Worm (Caenorhabditis elegans): ENCODE measurements around the gene Y56A3A.7.

Gene Y56A3A.7

DNA sequence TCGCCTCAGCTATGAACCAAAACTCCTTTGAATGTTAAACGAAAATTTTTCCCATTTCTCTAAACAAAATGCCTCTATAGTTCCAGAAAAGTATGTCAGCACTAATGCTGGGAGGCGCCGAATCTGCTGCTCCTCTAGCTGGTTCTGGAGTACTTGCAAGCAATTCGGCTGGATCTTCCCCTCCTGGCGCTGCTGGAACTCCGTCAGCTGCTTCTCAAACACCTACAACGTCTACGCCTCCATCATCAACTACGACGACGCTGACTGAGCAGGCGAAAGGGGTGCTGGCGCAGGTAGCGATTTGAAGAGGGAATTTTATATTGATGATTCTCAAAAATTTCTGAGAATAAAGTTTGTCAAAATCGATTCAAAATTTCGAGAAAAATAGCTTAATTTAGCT, 35.7 kb upstream of the Y56A3A.7 start:
- TF ChIP-seq nhr-120 (GFP tag; IDR thresholded peaks at IDR 0.05) (no peak), zfh-2 (GFP tag; conservative IDR thresholded peaks at IDR 0.05) (peak; percentile 64)

DNA sequence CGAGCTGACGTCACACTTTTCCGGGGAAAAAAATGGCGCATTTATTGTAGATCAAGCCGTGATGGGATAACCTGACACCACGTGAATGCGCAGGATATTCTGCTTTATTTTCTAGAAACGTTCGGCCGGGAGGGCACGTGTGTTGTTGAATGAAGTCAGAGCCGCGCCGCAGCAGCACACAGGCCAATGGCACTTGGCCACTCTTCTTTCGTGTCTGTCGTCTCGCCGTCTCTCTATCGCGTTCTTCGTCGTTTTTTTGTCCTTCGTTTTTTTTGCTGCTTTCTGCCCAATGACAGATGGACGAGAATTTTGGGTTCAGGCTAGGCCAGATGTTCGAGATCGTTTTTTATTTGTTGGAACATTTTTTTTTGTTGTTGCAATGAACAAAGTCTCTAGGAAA, 34.7 kb upstream of the Y56A3A.7 start:
- 0 out of 2 replicates have a peak, but pooled peaks have one; percentile 35 for TF ChIP-seq egl-44 (GFP tag; IDR thresholded peaks at IDR 0.05)
- no peak for TF ChIP-seq snpc-4 (GFP tag; optimal IDR thresholded peaks at IDR 0.05)
- TF ChIP-seq snpc-4 (tag; optimal IDR thresholded peaks at IDR 0.05), result peak in 1 of 4 experiments; percentile 44
- TF ChIP-seq madf-10 (tag; optimal IDR thresholded peaks at IDR 0.05), result peak; percentile 9
- TF ChIP-seq egrh-3 (GFP tag; IDR thresholded peaks at IDR 0.05), result 0 out of 2 replicates have a peak, but pooled peaks have one; percentile 14
- TF ChIP-seq nhr-80 (tag; optimal IDR thresholded peaks at IDR 0.05), result peak; percentile 51
- TF ChIP-seq nfyb-1 (GFP tag; IDR thresholded peaks at IDR 0.05), result peak; percentile 53; the same call in 1 of the 2 replicates
- TF ChIP-seq ets-4 (GFP tag; optimal IDR thresholded peaks at IDR 0.05), result no peak
- TF ChIP-seq ceh-100 (GFP tag; IDR thresholded peaks at IDR 0.05), result no peak
- TF ChIP-seq hmg-1.2 (GFP tag; IDR thresholded peaks at IDR 0.05), result peak; percentile 28; the same call in 1 of the 2 replicates
- 0 out of 2 replicates have a peak, but pooled peaks have one; percentile 42 for TF ChIP-seq mcd-1 (GFP tag; IDR thresholded peaks at IDR 0.05)
- no peak for TF ChIP-seq let-526 (GFP tag; IDR thresholded peaks at IDR 0.05)
- no peak for TF ChIP-seq cebp-1 (GFP tag; IDR thresholded peaks at IDR 0.05)
- peak; percentile 43 for TF ChIP-seq cebp-1 (tag; optimal IDR thresholded peaks at IDR 0.05)
- TF ChIP-seq zfh-2 (GFP tag; conservative IDR thresholded peaks at IDR 0.05), result peak; percentile 94
- TF ChIP-seq ekl-4 (GFP tag; IDR thresholded peaks at IDR 0.05), result 0 out of 2 replicates have a peak, but pooled peaks have one; percentile 26
- TF ChIP-seq K12H6.12 (tag; optimal IDR thresholded peaks at IDR 0.05), result peak; percentile 51
- TF ChIP-seq mel-28 (tag; optimal IDR thresholded peaks at IDR 0.05; ENCODE audit: borderline replicate concordance), result no peak
- no peak for TF ChIP-seq F49E8.2 (tag; optimal IDR thresholded peaks at IDR 0.05; ENCODE audit: insufficient read depth)
- no peak for TF ChIP-seq F57A8.1 (GFP tag; optimal IDR thresholded peaks at IDR 0.05)
- peak; percentile 59 for TF ChIP-seq F23B12.7 (tag; optimal IDR thresholded peaks at IDR 0.05; ENCODE audit: insufficient read depth)
- TF ChIP-seq attf-5 (GFP tag; optimal IDR thresholded peaks at IDR 0.05), result peak; percentile 79
- TF ChIP-seq dox-1 (GFP tag; IDR thresholded peaks at IDR 0.05), result peak; percentile 43
- TF ChIP-seq lin-35 (GFP tag; optimal IDR thresholded peaks at IDR 0.05), result peak in 1 of 3 experiments; percentile 26
- peak; percentile 2 for TF ChIP-seq ceh-27 (GFP tag; optimal IDR thresholded peaks at IDR 0.05)
- TF ChIP-seq B0035.1 (tag; optimal IDR thresholded peaks at IDR 0.05), result no peak
- peak; percentile 50 for TF ChIP-seq somi-1 (GFP tag; optimal IDR thresholded peaks at IDR 0.05)

DNA sequence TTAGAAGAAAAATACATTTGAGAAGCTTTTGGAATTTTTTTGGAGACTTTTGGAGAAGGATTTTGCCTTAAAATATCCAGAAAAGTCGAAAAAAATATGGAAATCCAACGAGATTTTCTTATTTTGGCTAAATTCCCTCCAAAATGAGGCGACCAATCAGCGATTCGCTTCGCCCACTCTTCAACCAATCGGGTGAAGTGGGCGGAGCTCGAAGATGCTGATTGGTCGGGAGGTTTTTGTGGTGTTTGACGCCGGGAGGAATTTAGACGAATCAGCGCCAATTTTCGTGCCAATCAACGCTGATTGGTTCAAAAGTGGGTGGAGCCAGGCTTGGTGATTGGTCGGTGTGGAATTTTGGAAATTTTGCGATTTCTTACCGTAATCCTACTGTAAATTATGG, 33.9 kb upstream of the Y56A3A.7 start:
- TF ChIP-seq zfh-2 (GFP tag; conservative IDR thresholded peaks at IDR 0.05), result 0 out of 2 replicates have a peak, but pooled peaks have one; percentile 9
- TF ChIP-seq lin-54 (GFP tag; optimal IDR thresholded peaks at IDR 0.05), result no peak
- peak; percentile 85 for TF ChIP-seq nfyb-1 (GFP tag; IDR thresholded peaks at IDR 0.05)

DNA sequence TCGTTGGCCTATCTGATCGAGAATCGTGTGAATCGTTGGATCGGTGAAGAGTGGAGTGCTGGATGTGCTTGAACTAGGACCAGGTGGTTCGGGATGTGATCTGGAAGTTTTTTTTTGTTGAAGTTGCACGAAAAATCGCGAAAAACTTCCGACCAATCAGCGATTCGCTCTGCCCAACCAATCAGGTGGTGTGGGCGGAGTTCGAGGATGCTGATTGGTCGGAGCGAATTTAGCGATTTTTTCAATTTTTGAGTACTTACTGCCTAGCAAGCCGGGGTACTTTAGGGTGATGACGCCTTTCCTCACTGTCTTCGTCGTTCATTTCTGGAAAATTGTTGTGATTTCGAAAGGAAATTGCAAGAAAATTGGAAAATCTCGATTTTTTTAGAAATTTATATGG, 31.9 kb upstream of the Y56A3A.7 start, which contains the start of gene Y56A3A.30:
Y56A3A.30 (minus strand) TSS at position 324 of the 400 bp plus-strand sequence.
- TF ChIP-seq lag-1 (GFP tag; IDR thresholded peaks at IDR 0.05), result no peak
- TF ChIP-seq nfyb-1 (GFP tag; IDR thresholded peaks at IDR 0.05), result 0 out of 2 replicates have a peak, but pooled peaks have one; percentile 18

DNA sequence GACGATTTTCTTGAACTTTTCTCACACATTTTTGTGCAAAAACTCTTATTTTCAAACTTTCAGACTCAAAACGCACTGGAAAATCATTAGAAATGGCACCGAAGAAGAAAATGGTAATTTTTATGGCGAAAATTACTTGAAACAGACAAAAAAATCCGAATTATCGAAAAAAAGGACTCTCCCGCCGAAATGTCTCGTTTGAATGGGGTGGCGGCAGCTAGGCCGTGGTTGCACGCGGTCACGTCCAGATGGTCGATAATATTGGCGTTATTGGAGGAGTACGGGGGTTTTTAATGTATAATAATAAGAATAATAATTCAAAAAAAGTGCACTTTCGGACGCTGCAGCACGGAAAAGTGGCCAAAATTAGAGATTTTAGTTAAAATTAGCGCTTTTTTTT, 27.6 kb upstream of the Y56A3A.7 start, which contains the start of gene Y56A3A.31:
Y56A3A.31 (plus strand) TSS at position 64 of the 400 bp plus-strand sequence.
- no peak for TF ChIP-seq F52B5.7 (tag; optimal IDR thresholded peaks at IDR 0.05)
- TF ChIP-seq lin-54 (GFP tag; optimal IDR thresholded peaks at IDR 0.05), result peak; percentile 22
